Worm (Caenorhabditis elegans) whole organism, L2 larva: Measurements from ENCODE around the gene lron-7.

Source experiments
- C34F6.9 ChIP-seq: fragments of 150-350 bp; optimal IDR thresholded peaks from 2 replicates; lab custom pipeline; 2014; ENCODE audit warnings: missing biosample characterization, missing genetic modification characterization
- F13H6.1 ChIP-seq: sonication (generic microtip); optimal IDR thresholded peaks from 2 replicates; lab custom pipeline; 2016; ENCODE audit warnings: missing genetic modification characterization, missing compliant biosample characterization
- R02D3.7 ChIP-seq: fragments of 150-350 bp; optimal IDR thresholded peaks from 2 replicates; lab custom pipeline; 2014; ENCODE audit warnings: missing biosample characterization, missing genetic modification characterization
- Y55F3AM.14 ChIP-seq: fragments of 200-800 bp; sonication (Bioruptor generic); optimal IDR thresholded peaks from 2 replicates; lab custom pipeline; 2018; ENCODE audit warnings: mild to moderate bottlenecking, missing genetic modification characterization, missing compliant biosample characterization
- ZK546.5 ChIP-seq: sonication (generic microtip); optimal IDR thresholded peaks from 2 replicates; lab custom pipeline; 2017; ENCODE audit warnings: missing biosample characterization, missing genetic modification characterization
- alr-1 ChIP-seq: fragments of 150-350 bp; optimal IDR thresholded peaks from 2 replicates; lab custom pipeline; 2014; ENCODE audit warnings: missing biosample characterization, missing genetic modification characterization
- aly-2 ChIP-seq: fragments of 150-350 bp; optimal IDR thresholded peaks from 2 replicates; lab custom pipeline; 2014; ENCODE audit warnings: missing biosample characterization, missing genetic modification characterization
- ama-1 ChIP-seq: fragments of 150-350 bp; optimal IDR thresholded peaks from 2 replicates; lab custom pipeline; 2018; ENCODE audit warnings: inconsistent platforms
- blmp-1 ChIP-seq: sonication (generic microtip); optimal IDR thresholded peaks from 2 replicates; lab custom pipeline; 2017; ENCODE audit warnings: missing genetic modification characterization, mild to moderate bottlenecking, missing compliant biosample characterization, antibody characterized with exemption, moderate library complexity; ENCODE audit not compliant: insufficient read depth
- ceh-16 ChIP-seq: fragments of 150-350 bp; optimal IDR thresholded peaks from 2 replicates; lab custom pipeline; 2014; ENCODE audit warnings: missing biosample characterization, missing genetic modification characterization
- ceh-82 ChIP-seq: fragments of 150-350 bp; optimal IDR thresholded peaks from 2 replicates; lab custom pipeline; 2014; ENCODE audit warnings: missing biosample characterization, missing genetic modification characterization
- crh-2 ChIP-seq: sonication (generic microtip); optimal IDR thresholded peaks from 2 replicates; lab custom pipeline; 2017; ENCODE audit warnings: missing biosample characterization, missing genetic modification characterization
- dmd-4 ChIP-seq: sonication (generic microtip); optimal IDR thresholded peaks from 2 replicates; lab custom pipeline; 2017; ENCODE audit warnings: missing biosample characterization, missing genetic modification characterization
- egl-27 ChIP-seq: sonication (generic microtip); optimal IDR thresholded peaks from 3 replicates; lab custom pipeline; 2017; ENCODE audit warnings: missing biosample characterization, missing genetic modification reagents, missing genetic modification characterization
- elt-1 ChIP-seq: fragments of 150-350 bp; optimal IDR thresholded peaks from 2 replicates; lab custom pipeline; 2014; ENCODE audit warnings: missing biosample characterization, missing genetic modification characterization
- elt-3 ChIP-seq: sonication (generic microtip); optimal IDR thresholded peaks from 2 replicates; lab custom pipeline; 2017; ENCODE audit warnings: missing biosample characterization, missing genetic modification characterization
- fos-1 ChIP-seq: fragments of 150-350 bp; optimal IDR thresholded peaks from 2 replicates; lab custom pipeline; 2014; ENCODE audit warnings: missing biosample characterization, missing genetic modification characterization
- gmeb-1 ChIP-seq: fragments of 150-350 bp; optimal IDR thresholded peaks from 2 replicates; lab custom pipeline; 2014; ENCODE audit warnings: missing biosample characterization, missing genetic modification characterization
- lin-11 ChIP-seq: fragments of 150-350 bp; sonication (generic microtip); optimal IDR thresholded peaks from 2 replicates; lab custom pipeline; 2014; ENCODE audit warnings: missing biosample characterization, missing genetic modification characterization, inconsistent platforms, mixed read lengths
- lin-13 ChIP-seq: fragments of 150-350 bp; optimal IDR thresholded peaks from 2 replicates; lab custom pipeline; 2014; ENCODE audit warnings: missing biosample characterization, missing genetic modification reagents, missing genetic modification characterization
- lin-39 ChIP-seq: fragments of 150-350 bp; optimal IDR thresholded peaks from 2 replicates; lab custom pipeline; 2014; ENCODE audit warnings: missing biosample characterization, missing genetic modification reagents, missing genetic modification characterization
- lsy-2 ChIP-seq, 2 experiments: fragments of 150-350 bp in 1 of 2; sonication (generic microtip) in 1 of 2; optimal IDR thresholded peaks; 2 replicates each; lab custom pipeline; 2014 to 2017; ENCODE audit warnings: missing biosample characterization in 2 of 2, missing genetic modification characterization in 2 of 2
- mab-5 ChIP-seq: fragments of 150-350 bp; optimal IDR thresholded peaks from 2 replicates; lab custom pipeline; 2014; ENCODE audit warnings: missing biosample characterization, missing genetic modification characterization
- mbf-1 ChIP-seq: sonication (generic microtip); optimal IDR thresholded peaks from 2 replicates; lab custom pipeline; 2017; ENCODE audit warnings: missing biosample characterization, missing genetic modification characterization
- mdl-1 ChIP-seq, 2 experiments: fragments of 150-350 bp in 1 of 2; sonication (generic microtip) in 1 of 2; optimal IDR thresholded peaks; 2 replicates each; lab custom pipeline; 2017; ENCODE audit warnings: missing biosample characterization in 2 of 2, missing genetic modification characterization in 2 of 2
- nhr-10 ChIP-seq: sonication (generic microtip); optimal IDR thresholded peaks from 2 replicates; lab custom pipeline; 2017; ENCODE audit warnings: missing biosample characterization, missing genetic modification characterization
- nhr-11 ChIP-seq: fragments of 150-350 bp; optimal IDR thresholded peaks from 2 replicates; lab custom pipeline; 2014; ENCODE audit warnings: missing biosample characterization, missing genetic modification characterization
- nhr-12 ChIP-seq: fragments of 150-350 bp; optimal IDR thresholded peaks from 2 replicates; lab custom pipeline; 2014; ENCODE audit warnings: missing biosample characterization, missing genetic modification characterization
- nhr-129 ChIP-seq: fragments of 150-350 bp; optimal IDR thresholded peaks from 2 replicates; lab custom pipeline; 2014; ENCODE audit warnings: missing biosample characterization, missing genetic modification characterization
- nhr-21 ChIP-seq: fragments of 150-350 bp; optimal IDR thresholded peaks from 2 replicates; lab custom pipeline; 2014; ENCODE audit warnings: missing biosample characterization, missing genetic modification characterization
- nhr-23 ChIP-seq: fragments of 150-350 bp; optimal IDR thresholded peaks from 2 replicates; lab custom pipeline; 2014; ENCODE audit warnings: missing biosample characterization, missing genetic modification reagents, missing genetic modification characterization
- nhr-237 ChIP-seq: fragments of 150-350 bp; optimal IDR thresholded peaks from 2 replicates; lab custom pipeline; 2014; ENCODE audit warnings: missing biosample characterization, missing genetic modification characterization
- nhr-25 ChIP-seq: fragments of 150-350 bp; sonication (generic microtip); optimal IDR thresholded peaks from 3 replicates; lab custom pipeline; 2014; ENCODE audit warnings: missing biosample characterization, missing genetic modification characterization
- nhr-6 ChIP-seq: fragments of 150-350 bp; optimal IDR thresholded peaks from 2 replicates; lab custom pipeline; 2014; ENCODE audit warnings: missing biosample characterization, missing genetic modification characterization
- nhr-77 ChIP-seq: fragments of 150-350 bp; optimal IDR thresholded peaks from 2 replicates; lab custom pipeline; 2014; ENCODE audit warnings: missing biosample characterization, missing genetic modification characterization
- peb-1 ChIP-seq: fragments of 150-350 bp; optimal IDR thresholded peaks from 2 replicates; lab custom pipeline; 2014; ENCODE audit warnings: missing biosample characterization, missing genetic modification characterization
- sem-4 ChIP-seq: fragments of 150-350 bp; optimal IDR thresholded peaks from 2 replicates; lab custom pipeline; 2014; ENCODE audit warnings: missing biosample characterization, missing genetic modification reagents, missing genetic modification characterization
- skn-1 ChIP-seq: sonication (generic microtip); optimal IDR thresholded peaks from 2 replicates; lab custom pipeline; 2017; ENCODE audit warnings: missing biosample characterization, missing genetic modification characterization
- sma-3 ChIP-seq: sonication (generic microtip); optimal IDR thresholded peaks from 2 replicates; lab custom pipeline; 2016; ENCODE audit warnings: missing genetic modification reagents, missing genetic modification characterization, missing compliant biosample characterization
- sma-9 ChIP-seq, 2 experiments: fragments of 150-350 bp in 1 of 2; sonication (generic microtip) in 1 of 2; optimal IDR thresholded peaks; 2 replicates each; lab custom pipeline; 2014 to 2016; ENCODE audit warnings: missing genetic modification characterization in 2 of 2, mild to moderate bottlenecking in 1 of 2, missing biosample characterization in 1 of 2, missing compliant biosample characterization in 1 of 2, missing genetic modification reagents in 1 of 2, moderate library complexity in 1 of 2
- snpc-4 ChIP-seq: fragments of 150-350 bp; optimal IDR thresholded peaks from 2 replicates; lab custom pipeline; 2014; ENCODE audit warnings: missing biosample characterization, missing genetic modification characterization
- unc-39 ChIP-seq: fragments of 150-350 bp; optimal IDR thresholded peaks from 2 replicates; lab custom pipeline; 2014; ENCODE audit warnings: missing biosample characterization, missing genetic modification characterization
- unc-55 ChIP-seq: fragments of 150-350 bp; sonication (generic microtip); optimal IDR thresholded peaks from 3 replicates; lab custom pipeline; 2014; ENCODE audit warnings: missing biosample characterization, missing genetic modification reagents, missing genetic modification characterization
- unc-62 ChIP-seq: fragments of 150-350 bp; optimal IDR thresholded peaks from 2 replicates; lab custom pipeline; 2014; ENCODE audit warnings: missing biosample characterization, missing genetic modification reagents, missing genetic modification characterization
- zag-1 ChIP-seq: fragments of 150-350 bp; optimal IDR thresholded peaks from 2 replicates; lab custom pipeline; 2014; ENCODE audit warnings: missing biosample characterization, missing genetic modification characterization
- ztf-1 ChIP-seq: fragments of 200-800 bp; sonication (Bioruptor generic); conservative IDR thresholded peaks from 2 replicates; pipeline ENCODE4 v1.3.6; 2022; ENCODE audit warnings: missing genetic modification characterization, missing compliant biosample characterization
- ztf-11 ChIP-seq: sonication (generic microtip); optimal IDR thresholded peaks from 2 replicates; lab custom pipeline; 2017; ENCODE audit warnings: missing biosample characterization, missing genetic modification characterization
- ztf-4 ChIP-seq: fragments of 150-350 bp; optimal IDR thresholded peaks from 2 replicates; lab custom pipeline; 2014; ENCODE audit warnings: missing biosample characterization, missing genetic modification characterization

The lron-7 gene

DNA sequence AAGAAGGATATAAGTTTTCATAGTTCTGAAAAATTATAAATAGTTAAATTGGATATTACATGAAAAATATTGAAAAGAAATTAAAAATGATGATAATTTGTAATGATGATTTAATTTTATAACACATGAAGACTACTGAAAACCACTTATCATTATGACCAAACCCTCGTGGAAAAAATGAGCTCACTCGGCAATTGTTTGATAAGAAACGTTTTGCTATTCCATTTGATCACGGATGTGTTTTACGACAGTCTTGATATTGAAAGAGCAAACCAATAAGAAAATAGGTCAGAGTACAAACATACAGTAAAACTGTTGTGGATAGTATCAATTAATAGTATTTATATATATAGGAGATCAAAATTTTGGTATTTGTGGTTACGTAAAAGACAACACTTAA is 23.4 kb downstream of the lron-7 start, which contains the start of gene spp-3 (continued):
- no peak for TF ChIP-seq unc-62 (GFP tag; lab: Kevin White, UChicago)
- peak; percentile 43 for TF ChIP-seq crh-2 (tag; lab: Kevin White, UChicago)
- TF ChIP-seq peb-1 = no peak
- TF ChIP-seq mab-5 (tag; lab: Kevin White, UChicago) = no peak
- no peak for TF ChIP-seq ZK546.5 (tag; lab: Kevin White, UChicago)
- no peak for TF ChIP-seq blmp-1 (tag; lab: Kevin White, UChicago)
- TF ChIP-seq sma-3 (GFP tag; lab: Kevin White, UChicago) = peak; percentile 7
- TF ChIP-seq, all 48 proteins: peak for 9

- TF ChIP-seq mbf-1 (tag; lab: Kevin White, UChicago) = no peak
- TF ChIP-seq nhr-25 = no peak
- TF ChIP-seq ama-1 (lab: Kevin White, UChicago) = peak; percentile 60
- no peak for TF ChIP-seq C34F6.9
- no peak for TF ChIP-seq lin-39 (tag; lab: Kevin White, UChicago)
- TF ChIP-seq ceh-82 (tag; lab: Kevin White, UChicago) = no peak
- no peak for TF ChIP-seq alr-1 (tag; lab: Kevin White, UChicago)
- TF ChIP-seq nhr-11 (tag; lab: Kevin White, UChicago) = no peak
- TF ChIP-seq blmp-1 (tag; lab: Kevin White, UChicago) = no peak
- TF ChIP-seq nhr-21 (tag; lab: Kevin White, UChicago) = no peak
- no peak for TF ChIP-seq mdl-1 (tag; optimal IDR thresholded peaks at IDR 0.05; lab: Kevin White, UChicago)
- TF ChIP-seq egl-27 (tag; lab: Kevin White, UChicago) = no peak
- no peak for TF ChIP-seq F13H6.1 (tag; lab: Kevin White, UChicago)
- no peak for TF ChIP-seq Y55F3AM.14
- peak; percentile 22 for TF ChIP-seq crh-2 (tag; lab: Kevin White, UChicago)
- TF ChIP-seq fos-1 (tag; lab: Kevin White, UChicago) = peak; percentile 53
- TF ChIP-seq unc-62 (GFP tag; lab: Kevin White, UChicago) = no peak
- TF ChIP-seq ZK546.5 (tag; lab: Kevin White, UChicago) = no peak
- no peak for TF ChIP-seq dmd-4 (tag; lab: Kevin White, UChicago)
- peak; percentile 2 for TF ChIP-seq sma-9 (GFP tag; optimal IDR thresholded peaks at IDR 0.05; lab: Kevin White, UChicago)
- no peak for TF ChIP-seq sma-9 (tag; optimal IDR thresholded peaks at IDR 0.05; lab: Kevin White, UChicago)
- TF ChIP-seq sem-4 (tag; lab: Kevin White, UChicago) = no peak
- TF ChIP-seq peb-1 = no peak
- TF ChIP-seq ztf-11 (tag; lab: Kevin White, UChicago) = no peak
- TF ChIP-seq nhr-12 (tag; lab: Kevin White, UChicago) = no peak
- no peak for TF ChIP-seq lin-13
- no peak for TF ChIP-seq ztf-1
- no peak for TF ChIP-seq nhr-23
- no peak for TF ChIP-seq aly-2 (tag; lab: Kevin White, UChicago)
- no peak for TF ChIP-seq nhr-237 (tag; lab: Kevin White, UChicago)
- no peak for TF ChIP-seq snpc-4
- no peak for TF ChIP-seq nhr-129
- no peak for TF ChIP-seq sma-3 (GFP tag; lab: Kevin White, UChicago)
- TF ChIP-seq unc-39 = no peak
- TF ChIP-seq ceh-16 (tag; lab: Kevin White, UChicago) = no peak
- TF ChIP-seq gmeb-1 = peak; percentile 10
- TF ChIP-seq elt-3 (tag; lab: Kevin White, UChicago) = no peak
- TF ChIP-seq lin-11 (tag; lab: Kevin White, UChicago) = no peak
- TF ChIP-seq ztf-4 (tag; lab: Kevin White, UChicago) = no peak
- peak; percentile 61 for TF ChIP-seq skn-1 (tag; lab: Kevin White, UChicago)
- no peak for TF ChIP-seq elt-1 (tag; lab: Kevin White, UChicago)
- no peak for TF ChIP-seq unc-55 (GFP tag; lab: Kevin White, UChicago)
- TF ChIP-seq R02D3.7 (tag; lab: Kevin White, UChicago) = no peak
- TF ChIP-seq nhr-77 (tag; lab: Kevin White, UChicago) = no peak
- TF ChIP-seq nhr-10 (tag; lab: Kevin White, UChicago) = no peak
- no peak for TF ChIP-seq nhr-6 (tag; lab: Kevin White, UChicago)
- no peak for TF ChIP-seq zag-1 (tag; lab: Kevin White, UChicago)
- no peak for TF ChIP-seq mab-5 (tag; lab: Kevin White, UChicago)
- TF ChIP-seq lsy-2 (tag; optimal IDR thresholded peaks at IDR 0.05; lab: Kevin White, UChicago) = no peak
Observed at ce11 chrX:7316485-7317391, 24.8 kb downstream of the lron-7 start, which contains the start of the genes spp-2 and spp-6. TSS of gene spp-2 (minus strand) at chrX:7316818. TSS of gene spp-6 (plus strand) at chrX:7317341.
